Worm (Caenorhabditis elegans) whole organism, midembryonic: ENCODE results near the gene cutl-12.

ENCODE experiments used
- T22C8.4 ChIP-seq: fragments of 200-800 bp; sonication (Bioruptor generic); IDR thresholded peaks from 2 replicates; pipeline ENCODE4 v1.3.6; 2022; ENCODE audit warnings: missing genetic modification characterization, missing compliant biosample characterization
- cog-1 ChIP-seq: sonication (generic microtip); optimal IDR thresholded peaks from 2 replicates; lab custom pipeline; 2016; ENCODE audit warnings: missing genetic modification characterization, missing compliant biosample characterization
- flt-1 ChIP-seq: fragments of 200-800 bp; sonication (Bioruptor generic); IDR thresholded peaks from 2 replicates; pipeline ENCODE4 v1.3.6; 2022; ENCODE audit warnings: missing genetic modification characterization, missing compliant biosample characterization
- klf-2 ChIP-seq: fragments of 200-800 bp; sonication (Bioruptor generic); conservative IDR thresholded peaks from 2 replicates; pipeline ENCODE4 v1.3.6; 2022; ENCODE audit warnings: missing genetic modification reagents, missing genetic modification characterization, missing compliant biosample characterization
- med-1 ChIP-seq: sonication (generic microtip); optimal IDR thresholded peaks from 2 replicates; lab custom pipeline; 2017; ENCODE audit warnings: missing genetic modification characterization, mild to moderate bottlenecking, missing compliant biosample characterization, antibody characterized with exemption, missing genetic modification reagents; ENCODE audit not compliant: insufficient read depth
- ref-1 ChIP-seq: fragments of 200-800 bp; sonication (Bioruptor generic); conservative IDR thresholded peaks from 2 replicates; pipeline ENCODE4 v1.3.6; 2022; ENCODE audit warnings: missing genetic modification reagents, missing genetic modification characterization, missing compliant biosample characterization
- tab-1 ChIP-seq: fragments of 200-800 bp; sonication (Bioruptor generic); IDR thresholded peaks from 2 replicates; pipeline ENCODE4 v1.3.6; 2022; ENCODE audit warnings: missing genetic modification characterization, missing compliant biosample characterization
- ztf-23 ChIP-seq: fragments of 200-800 bp; sonication (Bioruptor generic); IDR thresholded peaks from 2 replicates; pipeline ENCODE4 v1.3.6; 2022; ENCODE audit warnings: missing genetic modification reagents, missing genetic modification characterization, missing compliant biosample characterization
- ztf-29 ChIP-seq: fragments of 200-800 bp; sonication (Bioruptor generic); IDR thresholded peaks from 2 replicates; pipeline ENCODE4 v1.3.6; 2022; ENCODE audit warnings: missing genetic modification reagents, missing genetic modification characterization, missing compliant biosample characterization

Gene cutl-12

ce11 chrII:8610585-8610984 is 23.7 kb downstream of the cutl-12 start:
- TF ChIP-seq ztf-29 (GFP tag; lab: Robert Waterston, UW) (no peak), ztf-23 (no peak), cog-1 (tag; lab: Kevin White, UChicago) (no peak), klf-2 (GFP tag; lab: Robert Waterston, UW) (no peak), flt-1 (no peak), med-1 (GFP tag; lab: Kevin White, UChicago) (no peak), tab-1 (GFP tag; lab: Robert Waterston, UW) (no peak), ref-1 (no peak), T22C8.4 (GFP tag; lab: Robert Waterston, UW) (no peak)

ce11 chrII:8610085-8610484 is 24.2 kb downstream of the cutl-12 start, which contains the start of gene F28C6.9:
TSS of gene F28C6.9 (minus strand) at chrII:8610185.
- no peak for TF ChIP-seq ref-1
- no peak for TF ChIP-seq ztf-29 (GFP tag; lab: Robert Waterston, UW)
- TF ChIP-seq tab-1 (GFP tag; lab: Robert Waterston, UW) = no peak
- no peak for TF ChIP-seq cog-1 (tag; lab: Kevin White, UChicago)
- TF ChIP-seq ztf-23 = no peak
- no peak for TF ChIP-seq T22C8.4 (GFP tag; lab: Robert Waterston, UW)
- no peak for TF ChIP-seq flt-1
- TF ChIP-seq med-1 (GFP tag; lab: Kevin White, UChicago) = no peak
- TF ChIP-seq klf-2 (GFP tag; lab: Robert Waterston, UW) = no peak

- no peak for TF ChIP-seq ztf-23
- no peak for TF ChIP-seq ref-1
- TF ChIP-seq flt-1 = no peak
Observed at ce11 chrII:8607662-8608061, 26.6 kb downstream of the cutl-12 start, which contains the start of gene F28C6.10. TSS of gene F28C6.10 (plus strand) at chrII:8607962.

DNA sequence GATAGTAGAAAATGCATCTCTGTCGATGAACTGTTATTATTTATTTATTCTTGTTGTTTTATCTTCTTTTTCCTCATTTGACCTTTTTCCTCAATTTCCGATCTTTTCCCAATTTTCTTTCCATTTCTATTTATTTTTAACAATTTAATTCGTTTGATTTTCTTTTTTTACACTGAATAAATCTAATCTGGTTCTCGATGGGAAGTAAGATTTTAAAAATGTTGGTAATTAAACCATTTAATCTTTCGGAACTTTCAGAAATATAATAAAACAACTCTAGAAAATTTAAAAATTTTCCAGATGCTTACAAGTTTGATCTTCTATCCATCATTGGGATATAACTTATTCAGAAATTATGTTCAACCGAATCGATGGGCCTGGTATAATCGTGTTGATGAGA is 27.7 kb downstream of the cutl-12 start, which contains the start of gene F28C6.8:
Gene F28C6.8, plus strand, starts transcription at position 301 of the 400 bp plus-strand sequence.
- TF ChIP-seq ztf-29 (GFP tag; lab: Robert Waterston, UW) (no peak), med-1 (GFP tag; lab: Kevin White, UChicago) (no peak), T22C8.4 (GFP tag; lab: Robert Waterston, UW) (no peak), ztf-23 (no peak), cog-1 (tag; lab: Kevin White, UChicago) (no peak)

ce11 chrII:8603567-8604359 is 30.5 kb downstream of the cutl-12 start, which contains the start of gene suf-1:
TSS of gene suf-1 (plus strand) at chrII:8603846.
- no peak for TF ChIP-seq T22C8.4 (GFP tag; lab: Robert Waterston, UW)

ce11 chrII:8602337-8602944 is 31.8 kb downstream of the cutl-12 start, which contains the start of the genes cpf-1 and rpl-26:
TSS of gene cpf-1 (minus strand) at chrII:8602440.
TSS of gene rpl-26 (plus strand) at chrII:8602785.
- TF ChIP-seq tab-1 (GFP tag; lab: Robert Waterston, UW) = no peak
- TF ChIP-seq T22C8.4 (GFP tag; lab: Robert Waterston, UW) = no peak

- TF ChIP-seq cog-1 (tag; lab: Kevin White, UChicago) = no peak
- TF ChIP-seq flt-1 = no peak
- no peak for TF ChIP-seq ztf-23
- TF ChIP-seq T22C8.4 (GFP tag; lab: Robert Waterston, UW) = no peak
- no peak for TF ChIP-seq med-1 (GFP tag; lab: Kevin White, UChicago)
- TF ChIP-seq ztf-29 (GFP tag; lab: Robert Waterston, UW) = no peak
- TF ChIP-seq klf-2 (GFP tag; lab: Robert Waterston, UW) = no peak
- TF ChIP-seq ref-1 = no peak
- no peak for TF ChIP-seq tab-1 (GFP tag; lab: Robert Waterston, UW)
Observed at ce11 chrII:8600165-8600564, 34.1 kb downstream of the cutl-12 start, which contains the start of gene pigg-1. TSS of gene pigg-1 (minus strand) at chrII:8600265.

- TF ChIP-seq med-1 (GFP tag; lab: Kevin White, UChicago) (no peak), cog-1 (tag; lab: Kevin White, UChicago) (no peak), ref-1 (no peak), ztf-29 (GFP tag; lab: Robert Waterston, UW) (no peak), flt-1 (no peak), tab-1 (GFP tag; lab: Robert Waterston, UW) (no peak), ztf-23 (no peak), T22C8.4 (GFP tag; lab: Robert Waterston, UW) (no peak), klf-2 (GFP tag; lab: Robert Waterston, UW) (no peak)
Observed at ce11 chrII:8599214-8599613, 35.1 kb downstream of the cutl-12 start, which contains the start of gene F28C6.5. TSS of gene F28C6.5 (plus strand) at chrII:8599514.

DNA sequence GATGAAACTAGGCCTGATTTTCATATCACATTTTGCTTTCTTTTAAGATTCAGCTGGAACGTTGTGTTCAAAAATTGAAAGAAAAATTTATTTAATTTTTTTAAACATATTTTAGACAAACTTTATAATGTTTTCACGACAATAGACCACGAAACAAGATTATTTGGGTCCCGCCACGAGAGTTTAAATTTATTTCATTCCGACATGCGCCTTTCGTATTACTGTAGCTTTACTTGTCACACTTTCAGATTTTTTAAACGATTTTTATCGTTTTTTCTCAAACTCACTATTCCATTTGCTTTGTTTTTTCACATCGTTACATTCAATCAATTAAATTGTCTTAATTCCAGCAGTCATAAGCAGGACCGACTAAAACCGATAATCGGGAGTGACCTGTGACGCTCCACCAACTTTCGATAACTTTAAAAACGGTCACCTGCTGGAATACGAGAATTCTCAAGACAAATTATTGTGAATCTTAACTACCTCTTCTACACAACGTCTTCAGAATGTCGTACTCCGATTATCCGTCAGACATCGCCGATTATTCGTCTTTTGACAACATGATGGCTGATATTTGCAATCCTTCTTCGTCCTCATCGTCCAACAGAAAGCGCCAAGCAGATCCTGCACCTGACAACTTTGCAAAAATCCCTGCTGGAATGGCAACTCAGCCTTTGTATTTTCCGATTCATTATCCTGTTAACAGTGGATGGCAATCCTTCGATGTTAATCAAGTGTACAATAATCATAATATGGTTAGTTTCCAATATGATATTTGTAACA is 40.3 kb downstream of the cutl-12 start, which contains the start of gene aptf-3:
Gene aptf-3, plus strand, starts transcription at position 351 of the 786 bp plus-strand sequence.
- TF ChIP-seq klf-2 (GFP tag; lab: Robert Waterston, UW) (no peak), tab-1 (GFP tag; lab: Robert Waterston, UW) (no peak), ztf-29 (GFP tag; lab: Robert Waterston, UW) (no peak), ztf-23 (no peak), flt-1 (no peak), T22C8.4 (GFP tag; lab: Robert Waterston, UW) (no peak), ref-1 (no peak), med-1 (GFP tag; lab: Kevin White, UChicago) (no peak)
